Fruit fly (Drosophila melanogaster) whole organism, prepupa: ENCODE data around the gene CG17564.

ENCODE experiments used
- CG10631 ChIP-seq: fragments of 200-800 bp; sonication (Bioruptor generic); optimal IDR thresholded peaks from 2 replicates; lab custom pipeline; 2016; ENCODE audit warnings: missing biosample characterization, missing genetic modification characterization
- CG10669 ChIP-seq: fragments of 200-800 bp; sonication (Bioruptor generic); optimal IDR thresholded peaks from 3 replicates; lab custom pipeline; 2018; ENCODE audit warnings: missing biosample characterization, mild to moderate bottlenecking, missing genetic modification characterization, moderate library complexity
- CG11294 ChIP-seq: fragments of 200-800 bp; sonication (Bioruptor generic); IDR thresholded peaks from 2 replicates; pipeline ENCODE4 v1.3.6; 2022; ENCODE audit warnings: missing biosample characterization, missing genetic modification characterization
- CG11762 ChIP-seq: fragments of 200-800 bp; sonication (Bioruptor generic); optimal IDR thresholded peaks from 3 replicates; lab custom pipeline; 2016; ENCODE audit warnings: missing biosample characterization, missing genetic modification characterization; ENCODE audit not compliant: insufficient read depth
- CG11902 ChIP-seq: fragments of 200-800 bp; sonication (Bioruptor generic); optimal IDR thresholded peaks from 3 replicates; lab custom pipeline; 2016; ENCODE audit warnings: missing biosample characterization, missing genetic modification characterization
- CG15336 ChIP-seq: fragments of 200-800 bp; sonication (Bioruptor generic); IDR thresholded peaks from 2 replicates; pipeline ENCODE4 v1.3.6; 2022; ENCODE audit warnings: missing biosample characterization, missing genetic modification characterization
- CG1621 ChIP-seq: fragments of 200-800 bp; sonication (Bioruptor generic); optimal IDR thresholded peaks from 3 replicates; lab custom pipeline; 2018; ENCODE audit warnings: missing biosample characterization, mild to moderate bottlenecking, missing genetic modification characterization
- CG16779 ChIP-seq: fragments of 200-800 bp; sonication (Bioruptor generic); optimal IDR thresholded peaks from 3 replicates; lab custom pipeline; 2017; ENCODE audit warnings: missing biosample characterization, mild to moderate bottlenecking, missing genetic modification characterization
- CG32006 ChIP-seq: fragments of 200-800 bp; sonication (Bioruptor generic); optimal IDR thresholded peaks from 3 replicates; lab custom pipeline; 2017; ENCODE audit warnings: missing biosample characterization, mild to moderate bottlenecking, missing genetic modification characterization
- CG4318 ChIP-seq: fragments of 200-800 bp; sonication (Bioruptor generic); optimal IDR thresholded peaks from 3 replicates; lab custom pipeline; 2017; ENCODE audit warnings: missing biosample characterization, mild to moderate bottlenecking, missing genetic modification characterization
- CG6163 ChIP-seq: fragments of 200-800 bp; sonication (Bioruptor generic); IDR thresholded peaks from 3 replicates; pipeline ENCODE4 v1.3.6; 2022; ENCODE audit warnings: missing biosample characterization, missing genetic modification characterization
- CG6792 ChIP-seq: fragments of 200-800 bp; sonication (Bioruptor generic); optimal IDR thresholded peaks from 3 replicates; lab custom pipeline; 2016; ENCODE audit warnings: missing biosample characterization, missing genetic modification characterization
- CG6808 ChIP-seq: fragments of 200-800 bp; sonication (Bioruptor generic); optimal IDR thresholded peaks from 3 replicates; lab custom pipeline; 2017; ENCODE audit warnings: missing biosample characterization, missing genetic modification characterization, mild to moderate bottlenecking, moderate library complexity, missing genetic modification reagents
- CG6854 ChIP-seq: fragments of 200-800 bp; sonication (Bioruptor generic); optimal IDR thresholded peaks from 2 replicates; lab custom pipeline; 2017; ENCODE audit warnings: missing biosample characterization, mild to moderate bottlenecking, missing genetic modification characterization
- CG8119 ChIP-seq: fragments of 200-800 bp; sonication (Bioruptor generic); IDR thresholded peaks from 3 replicates; pipeline ENCODE4 v1.3.6; 2022; ENCODE audit warnings: missing biosample characterization, missing genetic modification characterization
- CG8632 ChIP-seq: fragments of 200-800 bp; sonication (Bioruptor generic); optimal IDR thresholded peaks from 3 replicates; lab custom pipeline; 2016; ENCODE audit warnings: missing biosample characterization, missing genetic modification characterization
- CG9139 ChIP-seq: fragments of 200-800 bp; sonication (Bioruptor generic); optimal IDR thresholded peaks from 3 replicates; lab custom pipeline; 2017; ENCODE audit warnings: missing biosample characterization, mild to moderate bottlenecking, missing genetic modification characterization
- Eip75B ChIP-seq: fragments of 200-800 bp; sonication (Bioruptor generic); optimal IDR thresholded peaks from 3 replicates; lab custom pipeline; 2016; ENCODE audit warnings: missing biosample characterization, missing genetic modification characterization
- Eip93F ChIP-seq: fragments of 200-800 bp; sonication (Bioruptor generic); optimal IDR thresholded peaks from 2 replicates; lab custom pipeline; 2016; ENCODE audit warnings: missing biosample characterization, mild to moderate bottlenecking, missing genetic modification characterization
- Ets96B ChIP-seq: fragments of 200-800 bp; optimal IDR thresholded peaks from 2 replicates; lab custom pipeline; 2019; ENCODE audit warnings: missing biosample characterization, mild to moderate bottlenecking, missing genetic modification characterization, moderate library complexity
- Gug ChIP-seq: fragments of 200-800 bp; sonication (Bioruptor generic); IDR thresholded peaks from 2 replicates; pipeline ENCODE4 v1.3.6; 2022; ENCODE audit warnings: missing biosample characterization, missing genetic modification characterization
- Hr38 ChIP-seq: sonication (Bioruptor generic); optimal IDR thresholded peaks from 2 replicates; lab custom pipeline; 2016; ENCODE audit warnings: missing biosample characterization, missing genetic modification characterization
- Hr39 ChIP-seq: fragments of 200-800 bp; sonication (Bioruptor generic); optimal IDR thresholded peaks from 2 replicates; lab custom pipeline; 2016; ENCODE audit warnings: missing biosample characterization, missing genetic modification characterization
- Lpt ChIP-seq: fragments of 200-800 bp; sonication (Bioruptor generic); optimal IDR thresholded peaks from 3 replicates; lab custom pipeline; 2016; ENCODE audit warnings: missing biosample characterization, missing genetic modification characterization
- Met ChIP-seq: fragments of 200-800 bp; sonication (Bioruptor generic); optimal IDR thresholded peaks from 3 replicates; lab custom pipeline; 2016; ENCODE audit warnings: missing biosample characterization, missing genetic modification characterization
- OdsH ChIP-seq: fragments of 200-800 bp; sonication (Bioruptor generic); optimal IDR thresholded peaks from 3 replicates; lab custom pipeline; 2016; ENCODE audit warnings: missing biosample characterization, missing genetic modification characterization
- Smox ChIP-seq: fragments of 200-800 bp; sonication (Bioruptor generic); optimal IDR thresholded peaks from 3 replicates; lab custom pipeline; 2016; ENCODE audit warnings: missing biosample characterization, missing genetic modification characterization
- Sox14 ChIP-seq: fragments of 200-800 bp; sonication (Bioruptor generic); optimal IDR thresholded peaks from 3 replicates; lab custom pipeline; 2016; ENCODE audit warnings: missing biosample characterization, missing genetic modification characterization
- Sox15 ChIP-seq: fragments of 200-800 bp; sonication (Bioruptor generic); optimal IDR thresholded peaks from 3 replicates; lab custom pipeline; 2016; ENCODE audit warnings: missing biosample characterization, missing genetic modification characterization
- achi ChIP-seq: fragments of 200-800 bp; sonication (Bioruptor generic); optimal IDR thresholded peaks from 3 replicates; lab custom pipeline; 2016; ENCODE audit warnings: missing biosample characterization, missing genetic modification characterization
- acj6 ChIP-seq: fragments of 200-800 bp; sonication (Bioruptor generic); optimal IDR thresholded peaks from 3 replicates; lab custom pipeline; 2016; ENCODE audit warnings: missing biosample characterization, missing genetic modification characterization
- dac ChIP-seq: fragments of 200-800 bp; sonication (Bioruptor generic); optimal IDR thresholded peaks from 2 replicates; lab custom pipeline; 2017; ENCODE audit warnings: missing biosample characterization, mild to moderate bottlenecking, missing genetic modification characterization
- dsx ChIP-seq: fragments of 200-800 bp; optimal IDR thresholded peaks from 3 replicates; lab custom pipeline; 2019; ENCODE audit warnings: missing biosample characterization, mild to moderate bottlenecking, missing genetic modification characterization, moderate library complexity; ENCODE audit not compliant: poor library complexity, severe bottlenecking
- eg ChIP-seq: fragments of 200-800 bp; sonication (Bioruptor generic); IDR thresholded peaks from 3 replicates; pipeline ENCODE4 v1.3.6; 2022; ENCODE audit warnings: missing biosample characterization, missing genetic modification characterization
- esn ChIP-seq: fragments of 200-800 bp; sonication (Bioruptor generic); optimal IDR thresholded peaks from 2 replicates; lab custom pipeline; 2016; ENCODE audit warnings: missing biosample characterization, mild to moderate bottlenecking, missing genetic modification characterization, moderate library complexity
- fkh ChIP-seq: fragments of 200-800 bp; sonication (Bioruptor generic); optimal IDR thresholded peaks from 3 replicates; lab custom pipeline; 2017; ENCODE audit warnings: missing biosample characterization, mild to moderate bottlenecking, missing genetic modification characterization, moderate library complexity
- pdm3 ChIP-seq: fragments of 200-800 bp; sonication (Bioruptor generic); optimal IDR thresholded peaks from 3 replicates; lab custom pipeline; 2016; ENCODE audit warnings: missing biosample characterization, missing genetic modification characterization
- salr ChIP-seq, 2 experiments: fragments of 200-800 bp; sonication (Bioruptor generic); optimal IDR thresholded peaks; 3 replicates each; lab custom pipeline; 2016 to 2018; ENCODE audit warnings: missing biosample characterization in 2 of 2, missing genetic modification characterization in 2 of 2, mild to moderate bottlenecking in 1 of 2
- spab ChIP-seq: fragments of 200-800 bp; sonication (Bioruptor generic); optimal IDR thresholded peaks from 2 replicates; lab custom pipeline; 2017; ENCODE audit warnings: missing biosample characterization, mild to moderate bottlenecking, missing genetic modification characterization, missing genetic modification reagents
- svp ChIP-seq: fragments of 200-800 bp; sonication (Bioruptor generic); peaks from one replicate; lab custom pipeline; 2016; ENCODE audit warnings: missing biosample characterization, missing genetic modification characterization
- topi ChIP-seq: fragments of 200-800 bp; sonication (Bioruptor generic); optimal IDR thresholded peaks from 3 replicates; lab custom pipeline; 2016; ENCODE audit warnings: missing biosample characterization, missing genetic modification characterization
- vri ChIP-seq: fragments of 200-800 bp; sonication (Bioruptor generic); optimal IDR thresholded peaks from 3 replicates; lab custom pipeline; 2016; ENCODE audit warnings: missing biosample characterization, mild to moderate bottlenecking, missing genetic modification characterization

The CG17564 gene

dm6 chr2L:19270686-19271085 lies 29.0 kb downstream of the CG17564 start (continued):
- TF ChIP-seq vri (GFP tag; lab: Kevin White, UChicago), result no peak
- TF ChIP-seq OdsH (GFP tag; lab: Kevin White, UChicago), result peak; percentile 11
- TF ChIP-seq Sox14, result peak; percentile 15
- TF ChIP-seq CG32006 (GFP tag; lab: Kevin White, UChicago), result peak; percentile 59
- TF ChIP-seq acj6 (GFP tag; lab: Kevin White, UChicago), result no peak
- peak; percentile 3 for TF ChIP-seq CG16779 (tag; lab: Kevin White, UChicago)
- no peak for TF ChIP-seq CG9139 (GFP tag; lab: Kevin White, UChicago)

- no peak for TF ChIP-seq Sox14
- no peak for TF ChIP-seq Met (GFP tag; lab: Kevin White, UChicago)
- TF ChIP-seq Hr39 (GFP tag; lab: Kevin White, UChicago), result no peak
- no peak for TF ChIP-seq CG16779 (tag; lab: Kevin White, UChicago)
- no peak for TF ChIP-seq CG6163
- no peak for TF ChIP-seq CG10631 (GFP tag; lab: Kevin White, UChicago)
- no peak for TF ChIP-seq Lpt (GFP tag; lab: Kevin White, UChicago)
- TF ChIP-seq acj6 (GFP tag; lab: Kevin White, UChicago), result no peak
- no peak for TF ChIP-seq achi (GFP tag; lab: Kevin White, UChicago)
- no peak for TF ChIP-seq CG4318 (GFP tag; lab: Kevin White, UChicago)
- no peak for TF ChIP-seq Gug (GFP tag; lab: Robert Waterston, UW)
- TF ChIP-seq CG11902, result no peak
- no peak for TF ChIP-seq Sox15 (GFP tag; lab: Kevin White, UChicago)
Measured at dm6 chr2L:19263516-19263915, 36.2 kb downstream of the CG17564 start.

DNA sequence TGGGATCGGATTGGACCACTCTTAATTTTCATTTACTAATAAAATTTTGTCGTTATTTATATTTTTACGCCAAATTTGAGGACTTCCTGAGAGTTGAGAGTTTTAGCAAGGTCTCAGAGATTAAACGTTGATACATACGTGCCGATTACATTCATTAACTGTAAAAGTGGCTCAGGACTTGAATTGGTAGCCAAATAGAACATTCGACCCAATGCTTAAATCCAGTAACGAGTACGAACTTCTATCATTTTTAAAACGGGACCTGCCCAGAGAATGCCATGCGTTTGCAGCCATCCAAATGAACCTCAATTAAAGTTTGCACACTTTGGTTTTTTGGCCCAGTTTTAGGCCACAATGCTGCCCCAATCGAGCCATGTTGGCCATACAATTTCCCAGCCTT lies 37.6 kb downstream of the CG17564 start, which contains the start of gene CG31797:
Gene CG31797, minus strand, starts transcription at position 101 of the 400 bp plus-strand sequence.
- TF ChIP-seq Hr39 (GFP tag; lab: Kevin White, UChicago) (no peak), vri (GFP tag; lab: Kevin White, UChicago) (no peak), CG16779 (tag; lab: Kevin White, UChicago) (no peak), dac (no peak), Ets96B (tag; lab: Kevin White, UChicago) (no peak), CG8119 (GFP tag; lab: Robert Waterston, UW) (no peak), Sox14 (no peak), CG11294 (GFP tag; lab: Robert Waterston, UW) (no peak), Sox15 (GFP tag; lab: Kevin White, UChicago) (no peak), CG1621 (tag; lab: Kevin White, UChicago) (no peak), Eip75B (GFP tag; lab: Kevin White, UChicago) (no peak), topi (GFP tag; lab: Kevin White, UChicago) (no peak), Smox (GFP tag; lab: Kevin White, UChicago) (no peak), salr (GFP tag; optimal IDR thresholded peaks at IDR 0.05; lab: Kevin White, UChicago) (no peak), CG6808 (GFP tag; lab: Kevin White, UChicago) (no peak), CG6792 (GFP tag; lab: Kevin White, UChicago) (no peak), CG10669 (GFP tag; lab: Kevin White, UChicago) (no peak)

DNA sequence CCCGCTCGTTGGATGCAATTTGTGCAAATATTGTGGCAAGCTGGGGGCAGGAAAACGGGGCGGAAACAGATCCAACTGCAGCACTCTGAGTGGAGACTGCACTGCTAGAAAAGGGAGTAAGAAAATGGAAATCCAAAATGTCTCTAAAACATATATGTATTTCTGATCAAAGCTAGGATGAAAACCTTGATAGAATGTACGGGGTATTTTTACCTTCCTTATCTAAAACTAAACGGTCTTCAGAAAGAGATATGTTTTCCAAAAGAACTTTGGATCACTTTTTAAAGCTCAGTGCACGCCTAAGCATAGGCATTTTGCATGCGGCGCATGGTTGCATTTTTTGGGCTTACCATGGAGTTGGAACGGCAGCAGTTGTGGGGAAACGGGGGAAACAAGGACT lies 45.7 kb downstream of the CG17564 start:
- TF ChIP-seq CG32006 (GFP tag; lab: Kevin White, UChicago), result peak; percentile 43
- TF ChIP-seq spab (GFP tag; lab: Kevin White, UChicago), result peak; percentile 12
- no peak for TF ChIP-seq fkh (GFP tag; lab: Kevin White, UChicago)
- TF ChIP-seq Smox (GFP tag; lab: Kevin White, UChicago), result no peak
- no peak for TF ChIP-seq Hr38
- TF ChIP-seq CG11902, result no peak
- TF ChIP-seq pdm3 (GFP tag; lab: Kevin White, UChicago), result peak; percentile 13
- TF ChIP-seq esn (GFP tag; lab: Kevin White, UChicago), result no peak
- no peak for TF ChIP-seq CG6808 (GFP tag; lab: Kevin White, UChicago)
- no peak for TF ChIP-seq Lpt (GFP tag; lab: Kevin White, UChicago)
- TF ChIP-seq Sox15 (GFP tag; lab: Kevin White, UChicago), result no peak
- 0 out of 3 replicates have a peak, but pooled peaks have one; percentile 34 for TF ChIP-seq CG8119 (GFP tag; lab: Robert Waterston, UW)
- TF ChIP-seq eg, result no peak
- TF ChIP-seq CG11762, result no peak
- peak; percentile 13 for TF ChIP-seq Hr39 (GFP tag; lab: Kevin White, UChicago)
- peak; percentile 18 for TF ChIP-seq acj6 (GFP tag; lab: Kevin White, UChicago)
- TF ChIP-seq dsx (GFP tag; lab: Kevin White, UChicago), result no peak
- TF ChIP-seq topi (GFP tag; lab: Kevin White, UChicago), result peak; percentile 0
- TF ChIP-seq salr (GFP tag; optimal IDR thresholded peaks at IDR 0.05; lab: Kevin White, UChicago), result peak in 1 of 2 experiments; percentile 4
- no peak for TF ChIP-seq CG11294 (GFP tag; lab: Robert Waterston, UW)
- no peak for TF ChIP-seq CG15336 (GFP tag; lab: Robert Waterston, UW)
- no peak for TF ChIP-seq CG6854
- peak; percentile 10 for TF ChIP-seq CG8632 (GFP tag; lab: Kevin White, UChicago)
- TF ChIP-seq achi (GFP tag; lab: Kevin White, UChicago), result peak; percentile 25
- TF ChIP-seq Eip75B (GFP tag; lab: Kevin White, UChicago), result no peak
- no peak for TF ChIP-seq Eip93F (GFP tag; lab: Kevin White, UChicago)
- TF ChIP-seq svp (GFP tag; lab: Kevin White, UChicago), result peak; percentile 37
- no peak for TF ChIP-seq dac
